Fruit fly (Drosophila melanogaster): ENCODE results near the gene Dref.
A peak's percentile ranks its signal among the peaks of the same experiment; 100 is the strongest.

The Dref gene

DNA sequence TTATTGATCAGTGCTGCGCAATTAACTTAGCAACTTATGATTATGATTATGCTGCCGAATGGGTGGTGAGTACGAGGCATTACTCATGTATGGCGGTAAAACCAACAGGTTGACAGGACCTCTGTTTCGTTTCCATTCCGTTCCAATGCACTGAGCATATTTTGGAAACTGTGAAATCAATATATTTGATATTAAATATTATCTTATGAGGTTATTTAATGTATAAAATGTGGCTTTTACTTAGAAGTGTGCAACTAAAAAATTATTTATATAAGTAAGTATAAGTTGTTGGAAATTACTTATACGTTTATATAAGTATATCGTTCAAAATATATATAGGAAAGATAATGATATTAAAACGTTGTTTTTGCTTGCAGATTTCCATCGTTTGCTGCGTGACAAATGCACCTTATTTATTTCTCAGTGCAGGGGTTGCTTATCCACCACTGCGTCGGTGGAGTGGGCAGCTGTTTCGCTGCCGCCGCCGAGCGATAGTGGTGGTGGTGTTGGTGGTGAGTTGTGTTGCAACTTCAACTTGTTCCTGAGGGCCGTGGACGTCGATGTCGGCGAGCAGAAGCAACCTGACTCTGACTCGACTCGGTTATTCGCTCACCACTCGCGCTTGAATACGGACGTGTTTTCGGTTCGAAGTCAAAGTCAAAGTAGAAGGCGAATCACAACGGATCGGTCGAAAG is 17.2 kb upstream of the Dref start, which contains the start of gene bib (continued):
- peak; percentile 32 for TF ChIP-seq CG31388 (GFP tag; optimal IDR thresholded peaks at IDR 0.05)
- TF ChIP-seq Max (GFP tag; optimal IDR thresholded peaks at IDR 0.05) = peak; percentile 75
- peak; percentile 68 for TF ChIP-seq slbo (GFP tag; IDR thresholded peaks at IDR 0.05)
- no peak for TF ChIP-seq zfh2 (GFP tag; optimal IDR thresholded peaks at IDR 0.05)
- peak; percentile 92 for TF ChIP-seq Sox100B (GFP tag; optimal IDR thresholded peaks at IDR 0.05)
- peak; percentile 95 for TF ChIP-seq CG7556 (GFP tag; optimal IDR thresholded peaks at IDR 0.05)
- TF ChIP-seq CG8924 (tag; optimal IDR thresholded peaks at IDR 0.05) = peak; percentile 94
- peak; percentile 67 for TF ChIP-seq lilli (GFP tag; optimal IDR thresholded peaks at IDR 0.05)
- peak; percentile 22; the same call in 1 of the 2 replicates for TF ChIP-seq Scr (GFP tag; IDR thresholded peaks at IDR 0.05; ENCODE audit: partially characterized antibody)
- peak; percentile 37; the same call in 1 of the 3 replicates for TF ChIP-seq CG34422 (GFP tag; IDR thresholded peaks at IDR 0.05)
- TF ChIP-seq NFAT (GFP tag; IDR thresholded peaks at IDR 0.05) = no peak
- TF ChIP-seq Dll (GFP tag; IDR thresholded peaks at IDR 0.05; ENCODE audit: partially characterized antibody) = no peak

DNA sequence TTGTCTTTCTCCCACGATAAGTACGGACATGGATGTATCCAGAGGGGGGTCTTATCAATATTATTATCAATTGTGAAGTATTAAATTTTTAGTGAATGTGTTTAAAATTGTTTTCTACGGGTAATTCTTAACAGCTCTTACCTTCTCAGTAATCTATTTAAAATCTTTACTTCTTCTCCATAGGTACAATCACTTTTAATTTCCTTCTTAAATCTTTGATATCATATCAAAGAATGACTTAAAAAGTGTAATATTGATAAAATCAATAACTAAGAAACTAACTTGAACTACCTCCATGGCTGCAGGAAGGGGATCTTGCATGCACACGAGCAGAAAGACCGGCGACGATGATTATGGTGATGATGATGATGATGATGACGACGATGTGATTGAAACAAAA is 15.5 kb upstream of the Dref start:
- TF ChIP-seq sens (GFP tag) (peak; percentile 51), ken (GFP tag; IDR thresholded peaks at IDR 0.05) (no peak), CG2712 (tag; optimal IDR thresholded peaks at IDR 0.05) (peak; percentile 5), nom (GFP tag; optimal IDR thresholded peaks at IDR 0.05) (peak; percentile 48), CG10979 (tag; optimal IDR thresholded peaks at IDR 0.05) (peak; percentile 2)

DNA sequence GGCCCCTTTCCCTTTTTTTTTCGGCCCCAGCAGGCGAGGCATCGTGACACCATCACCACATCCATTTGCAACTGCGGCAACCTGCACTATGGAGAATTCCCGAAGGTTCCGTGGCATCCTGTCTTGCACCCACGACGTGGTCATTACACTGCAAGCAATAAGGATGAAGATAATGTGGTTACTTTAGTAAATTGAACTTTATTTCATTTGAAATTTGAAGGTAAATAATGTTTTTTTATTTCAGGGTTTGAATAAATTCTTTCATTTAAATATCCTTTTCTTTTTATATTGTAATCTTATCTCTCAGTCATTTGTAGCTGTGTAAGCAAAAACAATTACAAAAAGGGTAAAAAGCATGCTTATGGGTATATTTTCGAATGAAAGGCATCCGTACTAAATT is 14.8 kb upstream of the Dref start:
- TF ChIP-seq CG17912 (GFP tag; optimal IDR thresholded peaks at IDR 0.05) (no peak), sens (GFP tag) (peak; percentile 45), CG15479 (GFP tag; optimal IDR thresholded peaks at IDR 0.05) (no peak), CG10979 (tag; optimal IDR thresholded peaks at IDR 0.05) (peak; percentile 31), dmrt11E (tag; optimal IDR thresholded peaks at IDR 0.05) (peak; percentile 7), slbo (GFP tag; IDR thresholded peaks at IDR 0.05) (no peak), Xrp1 (GFP tag; IDR thresholded peaks at IDR 0.05) (no peak), CG8765 (GFP tag; IDR thresholded peaks at IDR 0.05) (0 out of 2 replicates have a peak, but pooled peaks have one; percentile 45), cwo (GFP tag; optimal IDR thresholded peaks at IDR 0.05) (no peak), CG2712 (tag; optimal IDR thresholded peaks at IDR 0.05) (peak; percentile 8)

DNA sequence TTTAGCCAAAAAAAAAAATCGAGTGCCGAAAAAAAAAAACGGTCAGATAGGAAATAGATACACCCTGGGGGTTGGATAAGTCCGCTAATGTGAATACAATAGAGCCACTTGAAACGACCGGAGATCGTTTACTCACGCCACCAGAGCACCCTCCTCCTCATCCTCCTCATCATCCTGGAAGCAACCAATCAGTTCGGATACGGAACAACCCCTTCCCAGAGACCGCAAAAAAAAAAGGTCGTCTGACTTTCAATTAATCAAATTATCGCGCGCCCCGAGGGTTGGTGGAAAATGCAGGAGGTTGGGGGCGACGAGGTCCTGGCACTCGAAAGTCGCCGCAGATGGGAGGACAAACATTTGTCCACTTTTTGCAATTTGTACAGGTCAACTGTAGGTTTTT is 5.6 kb upstream of the Dref start:
- no peak for TF ChIP-seq cato (GFP tag; optimal IDR thresholded peaks at IDR 0.05; ENCODE audit: borderline replicate concordance)
- TF ChIP-seq gcm (GFP tag; optimal IDR thresholded peaks at IDR 0.05) = no peak
- no peak for TF ChIP-seq CG11560 (tag; IDR thresholded peaks at IDR 0.05)
- TF ChIP-seq pros (GFP tag; optimal IDR thresholded peaks at IDR 0.05) = peak; percentile 64
- TF ChIP-seq CG11085 (GFP tag; IDR thresholded peaks at IDR 0.05) = no peak
- TF ChIP-seq CG12219 (GFP tag; optimal IDR thresholded peaks at IDR 0.05) = no peak
- no peak for TF ChIP-seq H2.0 (GFP tag; IDR thresholded peaks at IDR 0.05)
- TF ChIP-seq bsh (GFP tag; optimal IDR thresholded peaks at IDR 0.05) = no peak
- no peak for TF ChIP-seq Sry-δ (GFP tag; optimal IDR thresholded peaks at IDR 0.05)
- no peak for TF ChIP-seq H15 (GFP tag; IDR thresholded peaks at IDR 0.05)
- no peak for TF ChIP-seq CG14860 (GFP tag; IDR thresholded peaks at IDR 0.05; ENCODE audit: partially characterized antibody)
- no peak for TF ChIP-seq CG18764 (GFP tag; optimal IDR thresholded peaks at IDR 0.05)
- TF ChIP-seq CG4282 (GFP tag; optimal IDR thresholded peaks at IDR 0.05) = no peak
- TF ChIP-seq CG31365 (tag; optimal IDR thresholded peaks at IDR 0.05) = no peak
- TF ChIP-seq lov (optimal IDR thresholded peaks at IDR 0.05) = no peak
- TF ChIP-seq lov (GFP tag; IDR thresholded peaks at IDR 0.05) = 0 out of 3 replicates have a peak, but pooled peaks have one; percentile 22
- TF ChIP-seq Doc3 (GFP tag; IDR thresholded peaks at IDR 0.05; ENCODE audit: partially characterized antibody) = no peak
- no peak for TF ChIP-seq CG17912 (GFP tag; optimal IDR thresholded peaks at IDR 0.05)
- TF ChIP-seq HLHmδ (GFP tag; optimal IDR thresholded peaks at IDR 0.05) = no peak
- no peak for TF ChIP-seq CG32532 (GFP tag; IDR thresholded peaks at IDR 0.05)
- no peak for TF ChIP-seq Dll (GFP tag; IDR thresholded peaks at IDR 0.05; ENCODE audit: partially characterized antibody)
- TF ChIP-seq ci (GFP tag; IDR thresholded peaks at IDR 0.05) = no peak
- TF ChIP-seq CG3407 (GFP tag; optimal IDR thresholded peaks at IDR 0.05) = no peak
- no peak for TF ChIP-seq gce (GFP tag; IDR thresholded peaks at IDR 0.05)

All from whole organism, embryonic.